Fruit fly (Drosophila melanogaster): ENCODE measurements around the gene CG9698.
A peak's percentile ranks its signal among the peaks of the same experiment; 100 is the strongest.

The CG9698 gene

DNA sequence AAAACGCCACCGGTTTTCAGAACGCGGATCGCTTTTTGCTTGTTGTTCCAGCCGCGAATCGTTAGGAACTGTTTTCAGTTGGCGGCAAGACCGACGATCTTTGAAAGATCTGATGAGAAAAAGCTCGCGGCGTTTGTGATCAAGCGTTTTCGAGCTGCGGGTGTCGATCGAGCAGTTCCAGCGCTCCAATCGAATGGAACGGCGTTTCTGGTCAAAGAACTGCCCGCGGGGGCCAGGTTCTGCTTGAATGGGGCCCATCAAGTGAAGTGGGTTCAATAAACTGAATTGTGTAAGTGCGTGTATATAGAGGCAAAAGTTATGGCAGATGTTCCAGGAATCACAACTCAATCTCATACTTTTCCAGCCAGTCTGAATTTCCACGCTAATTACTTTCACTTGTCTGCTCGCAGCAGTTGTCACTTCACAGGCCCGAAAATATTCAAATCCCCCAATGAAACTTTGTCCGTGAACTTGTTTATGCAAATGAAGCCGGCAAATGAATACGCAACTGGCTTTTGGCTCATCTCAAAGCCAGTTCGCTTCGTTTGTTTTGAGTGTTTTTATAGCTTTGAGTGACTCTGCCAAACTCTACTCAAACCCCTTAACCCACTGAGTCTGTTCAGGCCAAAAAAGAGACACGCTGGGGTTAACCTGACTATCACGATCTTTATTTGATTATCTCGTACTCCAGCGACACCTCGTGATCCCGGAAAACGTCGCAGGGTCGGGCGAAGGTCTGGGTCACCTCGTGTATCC, 18.3 kb upstream of the CG9698 start, which contains the start of gene PH4alphaMP:
Gene PH4alphaMP, minus strand, starts transcription at position 51 of the 756 bp plus-strand sequence.
- peak in 1 of 2 experiments; percentile 41 for TF ChIP-seq EcR (GFP tag; optimal IDR thresholded peaks at IDR 0.05)
- no peak for TF ChIP-seq CG8478 (optimal IDR thresholded peaks at IDR 0.05)

DNA sequence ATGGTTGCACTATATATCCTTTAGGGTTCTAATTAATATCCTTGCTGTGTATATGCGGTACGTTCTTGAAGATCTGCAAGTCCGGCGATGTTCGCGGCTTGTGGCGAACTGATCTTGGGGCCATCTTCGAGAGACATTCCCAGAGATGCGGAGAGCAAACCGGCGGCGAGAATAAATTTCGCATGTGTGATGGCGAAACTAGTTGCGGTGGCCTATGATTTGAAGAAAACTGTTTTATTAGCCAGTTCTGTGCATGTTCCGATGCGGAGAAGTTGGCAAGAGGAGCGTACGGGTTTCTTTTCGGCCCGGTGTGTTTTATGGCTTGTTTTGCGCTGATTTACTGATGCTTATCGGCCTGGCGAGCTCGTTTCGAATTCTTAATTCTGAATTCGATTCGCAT, 14.4 kb upstream of the CG9698 start, which contains the start of gene PH4alphaNE1:
Gene PH4alphaNE1, minus strand, starts transcription at position 101 of the 400 bp plus-strand sequence.
- TF ChIP-seq psq (optimal IDR thresholded peaks at IDR 0.05) (no peak), EcR (GFP tag; optimal IDR thresholded peaks at IDR 0.05) (no peak), pan (optimal IDR thresholded peaks at IDR 0.05) (no peak), Dll (optimal IDR thresholded peaks at IDR 0.05) (no peak), usp (GFP tag; optimal IDR thresholded peaks at IDR 0.05) (no peak), CG8478 (optimal IDR thresholded peaks at IDR 0.05) (no peak)

DNA sequence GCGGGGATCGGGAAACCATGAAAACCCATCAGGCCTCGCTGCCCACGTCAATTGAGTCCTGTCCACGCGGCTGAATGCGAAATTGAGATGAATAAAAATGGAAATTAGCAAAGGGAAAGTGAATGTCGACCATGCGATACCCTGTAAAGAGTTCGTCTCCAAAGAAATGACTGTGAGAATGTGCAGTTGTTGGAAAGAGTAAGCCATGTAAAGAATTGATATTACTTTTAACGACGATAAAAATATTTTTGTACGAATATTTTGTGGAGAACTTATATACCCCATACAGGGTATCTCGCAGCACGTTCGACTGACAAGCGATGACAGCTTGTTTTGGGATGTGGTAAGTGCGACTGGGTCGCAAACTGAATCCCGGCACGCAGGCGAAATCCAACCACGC, 13.4 kb upstream of the CG9698 start:
- TF ChIP-seq Dll (optimal IDR thresholded peaks at IDR 0.05) (no peak), pan (optimal IDR thresholded peaks at IDR 0.05) (peak; percentile 69)

DNA sequence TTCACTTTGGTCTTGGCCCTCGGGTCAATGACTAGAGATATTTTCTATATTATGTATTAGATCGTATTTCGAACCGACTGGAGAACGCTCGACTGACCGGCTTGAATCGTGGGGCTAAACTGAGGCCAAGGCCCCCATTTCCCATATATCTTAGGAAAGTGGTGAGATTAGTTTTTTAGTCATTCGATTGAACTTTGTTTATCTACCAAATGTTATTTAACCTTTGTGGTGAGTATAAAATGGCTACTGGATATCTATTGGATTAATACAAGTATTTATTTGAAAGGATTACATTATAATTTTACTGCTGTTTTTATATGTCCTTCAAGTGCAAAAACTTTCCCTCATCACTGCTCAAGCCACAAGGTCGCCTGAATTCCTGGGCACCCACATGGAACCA, 11.2 kb upstream of the CG9698 start, which contains the start of gene CG31371:
Gene CG31371, minus strand, starts transcription at position 101 of the 400 bp plus-strand sequence.
- TF ChIP-seq psq (optimal IDR thresholded peaks at IDR 0.05) (no peak), CG8478 (optimal IDR thresholded peaks at IDR 0.05) (no peak), pan (optimal IDR thresholded peaks at IDR 0.05) (no peak)

- TF ChIP-seq EcR (GFP tag; optimal IDR thresholded peaks at IDR 0.05) (no peak), usp (GFP tag; optimal IDR thresholded peaks at IDR 0.05) (no peak), Dll (optimal IDR thresholded peaks at IDR 0.05) (no peak), pan (optimal IDR thresholded peaks at IDR 0.05) (no peak), psq (optimal IDR thresholded peaks at IDR 0.05) (no peak), CG8478 (optimal IDR thresholded peaks at IDR 0.05) (no peak)
These were observed 9.0 kb upstream of the CG9698 start, which contains the start of the genes PH4alphaSG1 and CG15539 for dm6 chr3R:30505561-30506037. Gene PH4alphaSG1 (minus strand): TSS chr3R:30505661. Gene CG15539 (plus strand): TSS chr3R:30505987.

- TF ChIP-seq CG8478 (optimal IDR thresholded peaks at IDR 0.05): no peak
- no peak for TF ChIP-seq usp (GFP tag; optimal IDR thresholded peaks at IDR 0.05)
These were observed 6.9 kb upstream of the CG9698 start, which contains the start of gene CG34041 for dm6 chr3R:30507723-30508122. Gene CG34041 (plus strand): TSS chr3R:30508023.

DNA sequence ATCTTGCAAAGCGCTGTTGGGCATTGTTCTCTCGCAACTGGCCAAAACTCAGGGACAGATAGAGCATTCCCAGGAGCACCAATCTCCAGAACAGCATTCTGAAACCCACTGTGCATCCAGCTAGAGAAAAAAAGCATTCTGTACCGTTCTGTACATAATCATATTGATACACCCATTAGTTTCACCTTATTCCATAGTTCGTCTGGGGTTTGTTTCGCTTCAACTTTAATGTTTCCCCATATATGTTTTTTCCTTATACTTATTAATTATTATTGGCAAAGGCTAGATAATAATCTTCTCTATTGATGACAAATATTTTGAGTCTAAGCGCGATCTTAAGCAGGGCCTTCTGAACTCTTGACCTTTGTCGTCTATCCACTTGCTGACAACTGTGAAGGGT, 2.5 kb upstream of the CG9698 start, which contains the start of gene PH4alphaNE2:
Gene PH4alphaNE2, minus strand, starts transcription at position 101 of the 400 bp plus-strand sequence.
- TF ChIP-seq EcR (GFP tag; optimal IDR thresholded peaks at IDR 0.05) (no peak), pan (optimal IDR thresholded peaks at IDR 0.05) (no peak), psq (optimal IDR thresholded peaks at IDR 0.05) (no peak), usp (GFP tag; optimal IDR thresholded peaks at IDR 0.05) (no peak), CG8478 (optimal IDR thresholded peaks at IDR 0.05) (no peak), Dll (optimal IDR thresholded peaks at IDR 0.05) (no peak)

DNA sequence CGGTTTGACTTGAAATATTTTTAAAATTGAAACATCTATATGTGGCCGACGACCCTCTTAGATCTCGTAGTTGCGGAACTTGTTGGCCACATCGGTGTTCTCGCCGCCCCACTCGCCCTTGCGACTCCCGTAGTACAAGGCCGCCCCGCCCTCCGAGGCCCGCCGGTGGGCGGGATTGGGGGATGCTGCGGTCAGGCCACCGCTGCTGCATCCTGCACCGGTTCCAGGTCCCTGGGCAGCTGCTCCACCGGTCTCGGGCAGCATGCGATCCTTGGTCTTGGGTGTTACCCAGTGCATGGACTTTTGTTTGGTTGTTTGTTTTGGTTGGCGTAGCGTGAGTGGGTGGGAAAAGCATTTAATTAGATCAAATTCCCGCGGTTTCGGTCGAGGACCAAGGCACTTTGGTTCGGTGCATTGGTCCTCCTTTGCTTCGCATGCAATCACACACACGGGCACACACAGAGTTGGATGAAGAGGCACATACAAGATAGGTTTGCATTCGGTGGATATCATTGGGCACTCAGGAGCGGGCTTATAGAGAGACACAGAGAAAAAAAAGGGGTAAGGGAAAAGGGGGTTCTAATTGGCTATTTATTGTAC, 3.8 kb downstream of the CG9698 start:
- TF ChIP-seq CG8478 (optimal IDR thresholded peaks at IDR 0.05) (no peak), psq (optimal IDR thresholded peaks at IDR 0.05) (no peak), EcR (GFP tag; optimal IDR thresholded peaks at IDR 0.05) (no peak), pan (optimal IDR thresholded peaks at IDR 0.05) (no peak)

DNA sequence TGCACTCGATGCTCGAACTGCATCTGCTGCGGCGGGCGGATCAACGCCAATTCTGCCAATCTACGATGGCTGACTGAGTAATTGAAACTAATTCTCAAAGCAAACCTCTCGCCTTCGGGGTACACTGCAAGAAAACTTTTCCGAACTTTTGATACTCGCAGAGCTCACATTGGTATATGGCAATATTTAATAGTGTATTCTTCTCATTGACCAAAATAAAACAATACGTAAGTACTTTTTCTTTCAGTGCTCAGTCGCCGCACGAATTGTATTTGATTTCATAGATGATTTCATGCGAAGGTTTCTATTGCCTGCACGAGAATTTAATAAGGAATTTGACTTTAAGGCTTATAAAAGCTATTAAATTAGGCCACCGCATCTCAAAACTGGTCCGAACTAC, 11.1 kb downstream of the CG9698 start:
- TF ChIP-seq psq (optimal IDR thresholded peaks at IDR 0.05): no peak
- no peak for TF ChIP-seq EcR (GFP tag; optimal IDR thresholded peaks at IDR 0.05)
- no peak for TF ChIP-seq Dll (optimal IDR thresholded peaks at IDR 0.05)
- TF ChIP-seq CG8478 (optimal IDR thresholded peaks at IDR 0.05): no peak
- TF ChIP-seq usp (GFP tag; optimal IDR thresholded peaks at IDR 0.05): no peak
- no peak for TF ChIP-seq pan (optimal IDR thresholded peaks at IDR 0.05)

DNA sequence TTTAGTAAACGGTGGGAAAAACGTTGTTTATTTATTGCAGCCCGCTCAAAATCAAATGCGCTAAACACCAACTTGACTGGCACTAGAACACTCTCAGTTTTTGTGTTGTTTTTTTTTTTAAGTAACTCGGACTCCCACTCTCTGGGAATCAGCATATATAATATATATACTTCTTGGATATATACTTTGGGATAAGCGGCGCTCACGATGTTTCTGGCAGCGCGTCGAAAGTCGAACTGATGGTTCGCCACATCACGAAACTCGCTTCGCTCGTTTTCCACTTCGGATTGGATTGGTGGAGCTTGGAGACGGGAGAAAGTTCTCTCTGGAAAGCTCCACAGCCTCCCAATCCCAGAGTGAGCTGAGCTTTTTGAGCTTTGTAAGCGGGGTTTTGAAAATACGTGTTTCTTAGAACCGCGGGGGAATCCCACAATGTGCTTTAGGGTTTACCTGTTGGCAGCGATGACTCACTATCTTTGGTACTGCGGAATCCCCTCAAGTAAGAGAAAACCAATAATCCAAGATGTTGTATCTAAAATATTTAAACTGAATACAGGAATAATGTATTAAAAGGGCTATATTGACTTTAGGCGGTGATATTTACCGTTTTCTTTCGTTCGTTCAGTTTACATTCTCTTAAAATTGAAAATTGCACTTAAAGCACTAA, 12.4 kb downstream of the CG9698 start, which contains the start of gene jdp:
Gene jdp, minus strand, starts transcription at position 239 of the 667 bp plus-strand sequence.
- TF ChIP-seq pan (optimal IDR thresholded peaks at IDR 0.05): no peak
- no peak for TF ChIP-seq CG8478 (optimal IDR thresholded peaks at IDR 0.05)
- TF ChIP-seq EcR (GFP tag; optimal IDR thresholded peaks at IDR 0.05): no peak
- TF ChIP-seq Dll (optimal IDR thresholded peaks at IDR 0.05): no peak
- no peak for TF ChIP-seq psq (optimal IDR thresholded peaks at IDR 0.05)
- no peak for TF ChIP-seq usp (GFP tag; optimal IDR thresholded peaks at IDR 0.05)

DNA sequence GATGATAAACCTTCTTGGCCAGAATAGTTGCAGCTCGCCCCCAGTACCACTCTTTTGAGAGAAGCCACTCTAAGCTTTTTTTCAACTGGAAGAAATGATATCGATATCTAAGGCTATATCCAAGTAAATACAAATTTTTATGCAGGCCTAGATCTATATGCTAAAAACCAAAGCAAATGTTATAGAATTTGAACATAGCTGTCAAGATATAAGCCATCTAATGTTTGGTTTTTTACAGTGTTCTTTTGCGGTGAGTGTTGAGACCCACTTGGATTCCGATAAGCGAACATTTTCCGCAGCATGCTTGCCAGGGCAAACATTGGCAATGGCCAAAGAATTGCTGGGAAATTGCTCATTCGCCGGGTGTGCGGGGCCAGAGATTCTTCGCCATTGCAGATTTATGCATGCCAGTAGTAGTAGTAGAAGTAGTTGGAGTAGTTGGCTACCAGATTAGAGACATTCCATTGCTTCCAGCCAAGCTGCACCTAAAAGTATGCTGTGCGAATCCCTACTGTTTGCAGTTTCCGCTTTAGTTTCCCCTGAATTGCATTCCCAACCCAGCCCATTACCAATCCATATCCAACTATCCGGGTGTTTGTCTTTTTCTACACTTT, 14.2 kb downstream of the CG9698 start:
- TF ChIP-seq EcR (GFP tag; optimal IDR thresholded peaks at IDR 0.05) (no peak), psq (optimal IDR thresholded peaks at IDR 0.05) (no peak), usp (GFP tag; optimal IDR thresholded peaks at IDR 0.05) (no peak), pan (optimal IDR thresholded peaks at IDR 0.05) (no peak), CG8478 (optimal IDR thresholded peaks at IDR 0.05) (no peak), Dll (optimal IDR thresholded peaks at IDR 0.05) (no peak)

DNA sequence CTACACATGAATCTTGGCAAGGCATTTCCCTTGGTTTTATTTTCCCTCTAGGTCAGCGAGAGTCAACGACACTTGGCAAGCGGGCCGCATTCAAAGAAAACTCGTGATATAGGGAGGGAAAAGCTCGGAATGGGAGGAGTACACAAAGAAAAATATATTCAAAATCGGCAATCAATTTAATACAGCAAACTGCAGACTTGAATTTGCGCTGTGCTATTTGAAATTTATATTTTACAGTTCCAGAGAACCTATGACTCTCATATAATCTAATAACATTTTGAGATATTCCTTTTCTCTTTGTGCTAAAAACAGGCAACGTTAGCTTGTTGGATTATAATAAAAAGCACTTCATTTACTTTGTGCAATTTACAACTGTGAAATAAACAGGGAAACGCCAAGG, 15.0 kb downstream of the CG9698 start:
- no peak for TF ChIP-seq CG8478 (optimal IDR thresholded peaks at IDR 0.05)
- no peak for TF ChIP-seq usp (GFP tag; optimal IDR thresholded peaks at IDR 0.05)
- no peak for TF ChIP-seq psq (optimal IDR thresholded peaks at IDR 0.05)
- TF ChIP-seq EcR (GFP tag; optimal IDR thresholded peaks at IDR 0.05): no peak

Data from whole organism.